Worm (Caenorhabditis elegans) whole organism, young adult: ENCODE results near the gene F14F7.5.

ENCODE experiments used
- F33H1.4 ChIP-seq: fragments of 200-800 bp; sonication (Bioruptor generic); IDR thresholded peaks from 2 replicates; pipeline ENCODE4 v1.3.6; 2022; ENCODE audit warnings: missing genetic modification reagents, missing genetic modification characterization, missing compliant biosample characterization
- F55B11.4 ChIP-seq: sonication (generic microtip); optimal IDR thresholded peaks from 2 replicates; lab custom pipeline; 2016; ENCODE audit warnings: missing compliant biosample characterization, missing genetic modification characterization, borderline replicate concordance; ENCODE audit not compliant: insufficient read depth
- F57C9.4 ChIP-seq: sonication (generic microtip); optimal IDR thresholded peaks from 2 replicates; lab custom pipeline; 2017; ENCODE audit warnings: mild to moderate bottlenecking, missing genetic modification characterization, missing compliant biosample characterization
- T07F8.4 ChIP-seq: sonication (generic microtip); optimal IDR thresholded peaks from 2 replicates; lab custom pipeline; 2016; ENCODE audit warnings: mild to moderate bottlenecking, missing genetic modification characterization, moderate library complexity, missing compliant biosample characterization
- T26A5.8 ChIP-seq: sonication (generic microtip); optimal IDR thresholded peaks from 2 replicates; lab custom pipeline; 2016; ENCODE audit warnings: missing genetic modification characterization, missing compliant biosample characterization
- Y53G8AR.9 ChIP-seq: fragments of 200-800 bp; sonication (Bioruptor generic); conservative IDR thresholded peaks from 2 replicates; pipeline ENCODE4 v1.3.6; 2022; ENCODE audit warnings: missing genetic modification reagents, missing genetic modification characterization, missing compliant biosample characterization
- Y56A3A.18 ChIP-seq: fragments of 200-800 bp; sonication (Bioruptor generic); IDR thresholded peaks from 2 replicates; pipeline ENCODE4 v1.3.6; 2022; ENCODE audit warnings: missing genetic modification reagents, missing genetic modification characterization, missing compliant biosample characterization
- Y79H2A.3 ChIP-seq: fragments of 200-800 bp; sonication (Bioruptor generic); conservative IDR thresholded peaks from 2 replicates; pipeline ENCODE4 v1.3.6; 2022; ENCODE audit warnings: missing genetic modification reagents, missing genetic modification characterization, missing compliant biosample characterization
- ZK185.1 ChIP-seq: sonication (generic microtip); optimal IDR thresholded peaks from 2 replicates; lab custom pipeline; 2016; ENCODE audit warnings: mild to moderate bottlenecking, missing genetic modification characterization, missing compliant biosample characterization; ENCODE audit not compliant: poor library complexity, severe bottlenecking
- atf-7 ChIP-seq: sonication (generic microtip); optimal IDR thresholded peaks from 2 replicates; lab custom pipeline; 2017; ENCODE audit warnings: mild to moderate bottlenecking, missing genetic modification characterization, missing compliant biosample characterization
- bed-1 ChIP-seq: fragments of 200-800 bp; sonication (Bioruptor generic); IDR thresholded peaks from 2 replicates; pipeline ENCODE4 v1.3.6; 2022; ENCODE audit warnings: missing genetic modification reagents, missing genetic modification characterization, missing compliant biosample characterization
- ccch-3 ChIP-seq: fragments of 200-800 bp; sonication (Bioruptor generic); optimal IDR thresholded peaks from 2 replicates; lab custom pipeline; 2018; ENCODE audit warnings: mild to moderate bottlenecking, missing genetic modification characterization, missing compliant biosample characterization
- cebp-1 ChIP-seq, 2 experiments: fragments of 200-800 bp in 1 of 2; sonication (Bioruptor generic) in 1 of 2; sonication (generic microtip) in 1 of 2; IDR thresholded peaks in 1 of 2; optimal IDR thresholded peaks in 1 of 2; 2 replicates each; pipeline versions ENCODE4 v1.3.6 to Lab custom; 2017 to 2022; ENCODE audit warnings: missing compliant biosample characterization in 2 of 2, missing genetic modification characterization in 2 of 2, mild to moderate bottlenecking in 1 of 2, missing genetic modification reagents in 1 of 2, moderate library complexity in 1 of 2
- cebp-2 ChIP-seq: fragments of 200-800 bp; sonication (Bioruptor generic); IDR thresholded peaks from 2 replicates; pipeline ENCODE4 v1.3.6; 2022; ENCODE audit warnings: missing genetic modification characterization, missing compliant biosample characterization
- ceh-100 ChIP-seq: fragments of 200-800 bp; sonication (Bioruptor generic); IDR thresholded peaks from 2 replicates; pipeline ENCODE4 v1.3.6; 2022; ENCODE audit warnings: missing genetic modification reagents, missing genetic modification characterization, missing compliant biosample characterization
- ceh-79 ChIP-seq: sonication (generic microtip); optimal IDR thresholded peaks from 2 replicates; lab custom pipeline; 2017; ENCODE audit warnings: mild to moderate bottlenecking, missing genetic modification characterization, missing compliant biosample characterization
- die-1 ChIP-seq: sonication (generic microtip); optimal IDR thresholded peaks from 2 replicates; lab custom pipeline; 2016; ENCODE audit warnings: missing genotype, mild to moderate bottlenecking, missing genetic modification characterization, missing compliant biosample characterization
- dpff-1 ChIP-seq: sonication (generic microtip); optimal IDR thresholded peaks from 2 replicates; lab custom pipeline; 2017; ENCODE audit warnings: mild to moderate bottlenecking, missing genetic modification characterization, missing compliant biosample characterization
- ets-4 ChIP-seq: fragments of 200-800 bp; sonication (Bioruptor generic); optimal IDR thresholded peaks from 2 replicates; lab custom pipeline; 2018; ENCODE audit warnings: mild to moderate bottlenecking, missing genetic modification characterization, missing compliant biosample characterization
- let-607 ChIP-seq, 2 experiments: fragments of 200-800 bp in 1 of 2; sonication (Bioruptor generic) in 1 of 2; sonication (generic microtip) in 1 of 2; optimal IDR thresholded peaks; 2 replicates each; lab custom pipeline; 2016 to 2018; ENCODE audit warnings: mild to moderate bottlenecking in 2 of 2, missing compliant biosample characterization in 2 of 2, missing genetic modification characterization in 2 of 2, moderate library complexity in 2 of 2, missing genotype in 1 of 2
- lir-1 ChIP-seq: fragments of 200-800 bp; sonication (Bioruptor generic); conservative IDR thresholded peaks from 2 replicates; pipeline ENCODE4 v1.3.6; 2022; ENCODE audit warnings: missing genetic modification reagents, missing genetic modification characterization, missing compliant biosample characterization
- lsy-27 ChIP-seq: sonication (generic microtip); optimal IDR thresholded peaks from 2 replicates; lab custom pipeline; 2017; ENCODE audit warnings: missing genetic modification characterization, mild to moderate bottlenecking, missing compliant biosample characterization, antibody characterized with exemption, missing genotype, borderline replicate concordance; ENCODE audit not compliant: insufficient read depth
- madf-10 ChIP-seq: sonication (generic microtip); optimal IDR thresholded peaks from 2 replicates; lab custom pipeline; 2016; ENCODE audit warnings: mild to moderate bottlenecking, missing genetic modification characterization, missing compliant biosample characterization
- madf-3 ChIP-seq: fragments of 200-800 bp; sonication (Bioruptor generic); IDR thresholded peaks from 2 replicates; pipeline ENCODE4 v1.3.6; 2022; ENCODE audit warnings: missing genetic modification reagents, missing genetic modification characterization, missing compliant biosample characterization
- madf-6 ChIP-seq: fragments of 200-800 bp; sonication (Bioruptor generic); IDR thresholded peaks from 2 replicates; pipeline ENCODE4 v1.3.6; 2022; ENCODE audit warnings: missing genetic modification reagents, missing genetic modification characterization, missing compliant biosample characterization
- mcd-1 ChIP-seq: fragments of 200-800 bp; sonication (Bioruptor generic); IDR thresholded peaks from 2 replicates; pipeline ENCODE4 v1.3.6; 2022; ENCODE audit warnings: missing genetic modification reagents, missing genetic modification characterization, missing compliant biosample characterization
- nfya-1 ChIP-seq: sonication (generic microtip); optimal IDR thresholded peaks from 2 replicates; lab custom pipeline; 2017; ENCODE audit warnings: antibody characterized with exemption, missing compliant biosample characterization, missing genetic modification characterization, borderline replicate concordance; ENCODE audit not compliant: insufficient read depth
- pbrm-1 ChIP-seq: fragments of 200-800 bp; sonication (Bioruptor generic); IDR thresholded peaks from 2 replicates; pipeline ENCODE4 v1.3.6; 2022; ENCODE audit warnings: missing genetic modification reagents, missing genetic modification characterization, missing compliant biosample characterization
- rpc-1 ChIP-seq, 2 experiments: fragments of 150-350 bp in 1 of 2; sonication (generic microtip) in 1 of 2; optimal IDR thresholded peaks; 2 replicates each; lab custom pipeline; 2014 to 2018; ENCODE audit warnings: missing biosample characterization in 1 of 2, missing genetic modification characterization in 1 of 2, missing genetic modification reagents in 1 of 2, missing genotype in 1 of 2
- sdz-38 ChIP-seq: sonication (generic microtip); optimal IDR thresholded peaks from 2 replicates; lab custom pipeline; 2016; ENCODE audit warnings: missing genotype, missing genetic modification characterization, missing compliant biosample characterization
- sea-2 ChIP-seq: fragments of 200-800 bp; sonication (Bioruptor generic); IDR thresholded peaks from 2 replicates; pipeline ENCODE4 v1.3.6; 2022; ENCODE audit warnings: missing genetic modification characterization, missing compliant biosample characterization
- snpc-1.3 ChIP-seq: sonication (generic microtip); optimal IDR thresholded peaks from 2 replicates; lab custom pipeline; 2017; ENCODE audit warnings: missing genetic modification characterization, mild to moderate bottlenecking, missing compliant biosample characterization, antibody characterized with exemption, moderate library complexity, missing genotype, missing genetic modification reagents; ENCODE audit not compliant: insufficient read depth
- snpc-3.4 ChIP-seq: sonication (generic microtip); optimal IDR thresholded peaks from 2 replicates; lab custom pipeline; 2017; ENCODE audit warnings: missing genetic modification characterization, mild to moderate bottlenecking, missing compliant biosample characterization, antibody characterized with exemption, moderate library complexity, missing genotype, missing genetic modification reagents
- somi-1 ChIP-seq: fragments of 200-800 bp; sonication (Bioruptor generic); optimal IDR thresholded peaks from 2 replicates; lab custom pipeline; 2018; ENCODE audit warnings: mild to moderate bottlenecking, missing genetic modification characterization, missing compliant biosample characterization
- sptf-2 ChIP-seq: fragments of 200-800 bp; sonication (Bioruptor generic); optimal IDR thresholded peaks from 2 replicates; lab custom pipeline; 2018; ENCODE audit warnings: mild to moderate bottlenecking, missing genetic modification characterization, missing compliant biosample characterization
- tbp1 ChIP-seq: fragments of 200-800 bp; sonication (Bioruptor generic); optimal IDR thresholded peaks from 2 replicates; lab custom pipeline; 2018; ENCODE audit warnings: mild to moderate bottlenecking, missing genetic modification characterization, missing compliant biosample characterization
- zfh-2 ChIP-seq: fragments of 200-800 bp; sonication (Bioruptor generic); conservative IDR thresholded peaks from 2 replicates; pipeline ENCODE4 v1.3.6; 2022; ENCODE audit warnings: missing genetic modification reagents, missing genetic modification characterization, missing compliant biosample characterization
- ztf-26 ChIP-seq: sonication (generic microtip); optimal IDR thresholded peaks from 2 replicates; lab custom pipeline; 2017; ENCODE audit warnings: missing genetic modification characterization, missing compliant biosample characterization

F14F7.5 gene

ce11 chrIII:13062414-13062965 lies 30.7 kb downstream of the F14F7.5 start (continued):
- TF ChIP-seq sptf-2 (GFP tag; lab: Kevin White, UChicago) (peak; percentile 16), sea-2 (no peak), Y79H2A.3 (GFP tag; lab: Robert Waterston, UW) (no peak), lir-1 (GFP tag; lab: Robert Waterston, UW) (peak; percentile 54; the same call in 1 of the 2 replicates), Y53G8AR.9 (GFP tag; lab: Robert Waterston, UW) (0 out of 2 replicates have a peak, but pooled peaks have one; percentile 19), ets-4 (no peak), atf-7 (tag; lab: Kevin White, UChicago) (peak; percentile 39), T07F8.4 (tag; lab: Kevin White, UChicago) (peak; percentile 4)

DNA sequence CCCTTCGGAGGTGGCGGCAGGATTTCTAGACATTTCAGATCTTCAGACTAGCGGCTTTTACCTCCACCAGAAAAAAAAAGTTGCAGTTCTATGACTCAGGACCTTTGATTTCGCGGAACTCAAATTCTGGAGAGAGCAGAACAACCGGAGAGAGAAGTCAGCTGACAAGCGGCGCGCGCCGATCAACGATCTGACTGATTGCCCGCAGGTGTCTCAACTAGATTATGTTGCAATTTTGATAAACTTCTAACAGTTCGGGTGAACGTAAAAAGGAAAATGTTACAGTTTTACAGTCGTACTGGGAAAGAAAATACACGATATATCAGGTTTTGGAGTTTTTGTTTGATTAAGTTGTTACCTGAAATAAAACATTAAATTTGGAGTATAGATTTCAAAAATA lies 31.2 kb downstream of the F14F7.5 start:
- TF ChIP-seq sdz-38 (tag; lab: Kevin White, UChicago): no peak
- no peak for TF ChIP-seq F33H1.4 (GFP tag; lab: Robert Waterston, UW)
- no peak for TF ChIP-seq cebp-2
- no peak for TF ChIP-seq madf-6 (GFP tag; lab: Robert Waterston, UW)
- no peak for TF ChIP-seq snpc-3.4
- no peak for TF ChIP-seq mcd-1 (GFP tag; lab: Robert Waterston, UW)

DNA sequence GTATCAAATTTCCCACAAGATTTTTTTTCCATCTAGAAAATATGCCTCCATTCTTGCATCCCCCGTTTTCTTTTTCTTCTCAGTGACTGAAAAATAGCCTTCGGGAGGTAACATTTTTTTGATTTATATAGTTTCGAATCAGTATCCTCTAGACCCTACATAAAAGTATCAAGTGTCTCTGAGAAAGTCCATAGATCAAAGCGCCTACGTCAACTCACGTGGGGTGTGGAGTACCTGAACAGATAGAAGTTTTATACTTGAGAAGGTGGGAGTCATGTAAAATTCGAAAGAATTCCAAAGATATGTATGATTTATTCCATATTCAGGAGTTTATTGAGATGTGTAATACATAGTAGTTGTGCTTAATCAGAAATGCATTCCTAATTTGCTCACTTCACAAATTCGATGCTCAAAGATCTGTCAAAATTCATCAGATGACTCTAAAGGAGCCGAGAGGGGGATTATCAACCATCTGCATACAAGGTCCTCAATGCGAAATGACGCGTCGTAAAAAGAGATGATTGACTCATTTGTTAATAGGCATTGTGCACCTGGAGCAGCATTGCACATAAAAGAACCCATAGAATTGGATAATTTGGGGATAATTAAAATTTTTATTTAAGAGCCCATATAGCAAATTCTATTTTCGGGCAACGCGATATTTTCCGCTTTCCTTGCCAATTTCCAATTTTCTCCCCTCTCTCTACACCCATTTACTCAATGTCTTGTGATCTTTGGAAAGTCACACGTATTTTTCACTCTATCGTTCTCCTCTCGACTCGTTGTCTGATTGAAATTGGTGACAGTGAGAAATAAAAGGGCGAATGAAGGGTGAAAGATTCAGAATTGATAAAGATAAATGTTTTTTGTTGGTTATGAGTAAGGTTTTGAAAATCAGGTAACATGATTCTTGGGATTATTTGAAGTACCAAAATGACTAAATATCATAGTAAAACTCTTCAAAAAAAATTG lies 32.7 kb downstream of the F14F7.5 start:
- no peak for TF ChIP-seq cebp-1 (GFP tag; IDR thresholded peaks at IDR 0.05; lab: Robert Waterston, UW)
- TF ChIP-seq cebp-1 (tag; optimal IDR thresholded peaks at IDR 0.05; lab: Kevin White, UChicago): peak; percentile 11
- no peak for TF ChIP-seq rpc-1 (optimal IDR thresholded peaks at IDR 0.05; lab: Kevin White, UChicago)
- TF ChIP-seq rpc-1 (tag; optimal IDR thresholded peaks at IDR 0.05; lab: Kevin White, UChicago): no peak

ce11 chrIII:13065694-13066093 lies 33.9 kb downstream of the F14F7.5 start:
- TF ChIP-seq snpc-1.3 (tag; lab: Kevin White, UChicago) (no peak), atf-7 (tag; lab: Kevin White, UChicago) (peak; percentile 63), sea-2 (no peak), F55B11.4 (tag; lab: Kevin White, UChicago) (no peak), madf-3 (GFP tag; lab: Robert Waterston, UW) (no peak), somi-1 (GFP tag; lab: Kevin White, UChicago) (no peak), T26A5.8 (tag; lab: Kevin White, UChicago) (no peak)

- TF ChIP-seq ccch-3 (GFP tag; lab: Kevin White, UChicago): no peak
- no peak for TF ChIP-seq nfya-1 (tag; lab: Kevin White, UChicago)
- TF ChIP-seq lsy-27 (tag; lab: Kevin White, UChicago): no peak
- no peak for TF ChIP-seq ceh-100 (GFP tag; lab: Robert Waterston, UW)
- no peak for TF ChIP-seq F57C9.4
- no peak for TF ChIP-seq bed-1 (GFP tag; lab: Robert Waterston, UW)
- TF ChIP-seq let-607 (tag; optimal IDR thresholded peaks at IDR 0.05; lab: Kevin White, UChicago): peak; percentile 35 to 56
- no peak for TF ChIP-seq die-1 (tag; lab: Kevin White, UChicago)
- no peak for TF ChIP-seq dpff-1
- no peak for TF ChIP-seq ceh-79
- peak; percentile 25 for TF ChIP-seq madf-10 (tag; lab: Kevin White, UChicago)
- TF ChIP-seq zfh-2 (GFP tag; lab: Robert Waterston, UW): no peak
- no peak for TF ChIP-seq ZK185.1
- TF ChIP-seq tbp1: peak; percentile 10
- no peak for TF ChIP-seq lir-1 (GFP tag; lab: Robert Waterston, UW)
- no peak for TF ChIP-seq ztf-26 (tag; lab: Kevin White, UChicago)
- TF ChIP-seq pbrm-1 (GFP tag; lab: Robert Waterston, UW): no peak
- no peak for TF ChIP-seq Y56A3A.18 (GFP tag; lab: Robert Waterston, UW)
These were observed 35.0 kb downstream of the F14F7.5 start for ce11 chrIII:13066828-13067227.
